Worm (Caenorhabditis elegans) whole organism, L2 larva: Measurements from ENCODE around the gene C18E9.5.

ENCODE experiments used
- C34F6.9 ChIP-seq: fragments of 150-350 bp; optimal IDR thresholded peaks from 2 replicates; lab custom pipeline; 2014; ENCODE audit warnings: missing biosample characterization, missing genetic modification characterization
- F13H6.1 ChIP-seq: sonication (generic microtip); optimal IDR thresholded peaks from 2 replicates; lab custom pipeline; 2016; ENCODE audit warnings: missing genetic modification characterization, missing compliant biosample characterization
- R02D3.7 ChIP-seq: fragments of 150-350 bp; optimal IDR thresholded peaks from 2 replicates; lab custom pipeline; 2014; ENCODE audit warnings: missing biosample characterization, missing genetic modification characterization
- ZK546.5 ChIP-seq: sonication (generic microtip); optimal IDR thresholded peaks from 2 replicates; lab custom pipeline; 2017; ENCODE audit warnings: missing biosample characterization, missing genetic modification characterization
- alr-1 ChIP-seq: fragments of 150-350 bp; optimal IDR thresholded peaks from 2 replicates; lab custom pipeline; 2014; ENCODE audit warnings: missing biosample characterization, missing genetic modification characterization
- blmp-1 ChIP-seq: sonication (generic microtip); optimal IDR thresholded peaks from 2 replicates; lab custom pipeline; 2017; ENCODE audit warnings: missing genetic modification characterization, mild to moderate bottlenecking, missing compliant biosample characterization, antibody characterized with exemption, moderate library complexity; ENCODE audit not compliant: insufficient read depth
- ceh-16 ChIP-seq: fragments of 150-350 bp; optimal IDR thresholded peaks from 2 replicates; lab custom pipeline; 2014; ENCODE audit warnings: missing biosample characterization, missing genetic modification characterization
- crh-2 ChIP-seq: sonication (generic microtip); optimal IDR thresholded peaks from 2 replicates; lab custom pipeline; 2017; ENCODE audit warnings: missing biosample characterization, missing genetic modification characterization
- dmd-4 ChIP-seq: sonication (generic microtip); optimal IDR thresholded peaks from 2 replicates; lab custom pipeline; 2017; ENCODE audit warnings: missing biosample characterization, missing genetic modification characterization
- egl-27 ChIP-seq: sonication (generic microtip); optimal IDR thresholded peaks from 3 replicates; lab custom pipeline; 2017; ENCODE audit warnings: missing biosample characterization, missing genetic modification reagents, missing genetic modification characterization
- elt-1 ChIP-seq: fragments of 150-350 bp; optimal IDR thresholded peaks from 2 replicates; lab custom pipeline; 2014; ENCODE audit warnings: missing biosample characterization, missing genetic modification characterization
- elt-3 ChIP-seq: sonication (generic microtip); optimal IDR thresholded peaks from 2 replicates; lab custom pipeline; 2017; ENCODE audit warnings: missing biosample characterization, missing genetic modification characterization
- fos-1 ChIP-seq: fragments of 150-350 bp; optimal IDR thresholded peaks from 2 replicates; lab custom pipeline; 2014; ENCODE audit warnings: missing biosample characterization, missing genetic modification characterization
- gmeb-1 ChIP-seq: fragments of 150-350 bp; optimal IDR thresholded peaks from 2 replicates; lab custom pipeline; 2014; ENCODE audit warnings: missing biosample characterization, missing genetic modification characterization
- lin-13 ChIP-seq: fragments of 150-350 bp; optimal IDR thresholded peaks from 2 replicates; lab custom pipeline; 2014; ENCODE audit warnings: missing biosample characterization, missing genetic modification reagents, missing genetic modification characterization
- lin-39 ChIP-seq: fragments of 150-350 bp; optimal IDR thresholded peaks from 2 replicates; lab custom pipeline; 2014; ENCODE audit warnings: missing biosample characterization, missing genetic modification reagents, missing genetic modification characterization
- lsy-2 ChIP-seq, 2 experiments: fragments of 150-350 bp in 1 of 2; sonication (generic microtip) in 1 of 2; optimal IDR thresholded peaks; 2 replicates each; lab custom pipeline; 2014 to 2017; ENCODE audit warnings: missing biosample characterization in 2 of 2, missing genetic modification characterization in 2 of 2
- mab-5 ChIP-seq: fragments of 150-350 bp; optimal IDR thresholded peaks from 2 replicates; lab custom pipeline; 2014; ENCODE audit warnings: missing biosample characterization, missing genetic modification characterization
- mbf-1 ChIP-seq: sonication (generic microtip); optimal IDR thresholded peaks from 2 replicates; lab custom pipeline; 2017; ENCODE audit warnings: missing biosample characterization, missing genetic modification characterization
- nhr-10 ChIP-seq: sonication (generic microtip); optimal IDR thresholded peaks from 2 replicates; lab custom pipeline; 2017; ENCODE audit warnings: missing biosample characterization, missing genetic modification characterization
- nhr-11 ChIP-seq: fragments of 150-350 bp; optimal IDR thresholded peaks from 2 replicates; lab custom pipeline; 2014; ENCODE audit warnings: missing biosample characterization, missing genetic modification characterization
- nhr-129 ChIP-seq: fragments of 150-350 bp; optimal IDR thresholded peaks from 2 replicates; lab custom pipeline; 2014; ENCODE audit warnings: missing biosample characterization, missing genetic modification characterization
- nhr-21 ChIP-seq: fragments of 150-350 bp; optimal IDR thresholded peaks from 2 replicates; lab custom pipeline; 2014; ENCODE audit warnings: missing biosample characterization, missing genetic modification characterization
- nhr-23 ChIP-seq: fragments of 150-350 bp; optimal IDR thresholded peaks from 2 replicates; lab custom pipeline; 2014; ENCODE audit warnings: missing biosample characterization, missing genetic modification reagents, missing genetic modification characterization
- nhr-237 ChIP-seq: fragments of 150-350 bp; optimal IDR thresholded peaks from 2 replicates; lab custom pipeline; 2014; ENCODE audit warnings: missing biosample characterization, missing genetic modification characterization
- nhr-77 ChIP-seq: fragments of 150-350 bp; optimal IDR thresholded peaks from 2 replicates; lab custom pipeline; 2014; ENCODE audit warnings: missing biosample characterization, missing genetic modification characterization
- sem-4 ChIP-seq: fragments of 150-350 bp; optimal IDR thresholded peaks from 2 replicates; lab custom pipeline; 2014; ENCODE audit warnings: missing biosample characterization, missing genetic modification reagents, missing genetic modification characterization
- sma-9 ChIP-seq, 2 experiments: fragments of 150-350 bp in 1 of 2; sonication (generic microtip) in 1 of 2; optimal IDR thresholded peaks; 2 replicates each; lab custom pipeline; 2014 to 2016; ENCODE audit warnings: missing genetic modification characterization in 2 of 2, mild to moderate bottlenecking in 1 of 2, missing biosample characterization in 1 of 2, missing compliant biosample characterization in 1 of 2, missing genetic modification reagents in 1 of 2, moderate library complexity in 1 of 2
- unc-55 ChIP-seq: fragments of 150-350 bp; sonication (generic microtip); optimal IDR thresholded peaks from 3 replicates; lab custom pipeline; 2014; ENCODE audit warnings: missing biosample characterization, missing genetic modification reagents, missing genetic modification characterization
- unc-62 ChIP-seq: fragments of 150-350 bp; optimal IDR thresholded peaks from 2 replicates; lab custom pipeline; 2014; ENCODE audit warnings: missing biosample characterization, missing genetic modification reagents, missing genetic modification characterization
- zag-1 ChIP-seq: fragments of 150-350 bp; optimal IDR thresholded peaks from 2 replicates; lab custom pipeline; 2014; ENCODE audit warnings: missing biosample characterization, missing genetic modification characterization
- ztf-11 ChIP-seq: sonication (generic microtip); optimal IDR thresholded peaks from 2 replicates; lab custom pipeline; 2017; ENCODE audit warnings: missing biosample characterization, missing genetic modification characterization
- ztf-4 ChIP-seq: fragments of 150-350 bp; optimal IDR thresholded peaks from 2 replicates; lab custom pipeline; 2014; ENCODE audit warnings: missing biosample characterization, missing genetic modification characterization

Gene C18E9.5

DNA sequence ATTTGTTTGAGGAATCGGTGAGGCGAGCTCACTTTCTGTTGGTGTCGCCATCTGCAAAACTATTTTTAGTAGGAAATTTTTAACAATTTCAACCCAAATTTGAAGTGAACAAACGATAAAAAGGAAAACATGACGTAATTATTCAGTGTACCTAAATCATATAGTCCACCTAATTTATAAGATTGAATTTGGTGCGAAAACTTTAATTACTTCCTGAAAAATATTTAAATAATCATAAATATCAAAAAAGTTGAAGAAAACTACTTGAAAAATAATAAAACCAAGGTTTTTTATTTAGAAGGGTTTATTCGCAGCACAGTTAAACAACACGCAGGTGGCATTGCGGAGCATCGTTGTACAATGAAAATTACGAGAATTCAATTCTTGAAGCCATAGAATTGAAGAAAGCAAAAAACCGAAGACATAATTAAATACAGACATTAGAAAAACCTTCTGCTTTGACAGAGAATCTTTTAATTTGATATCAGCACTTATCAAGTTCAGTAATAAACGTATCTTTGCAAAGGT is 3.8 kb downstream of the C18E9.5 start, which contains the start of gene tomm-40:
TSS of gene tomm-40 (minus strand) at position 51 of the 528 bp plus-strand sequence.
- TF ChIP-seq unc-55 (GFP tag; lab: Kevin White, UChicago), result peak; percentile 37
- TF ChIP-seq C34F6.9, result peak; percentile 39
- TF ChIP-seq lin-13, result no peak
- no peak for TF ChIP-seq R02D3.7 (tag; lab: Kevin White, UChicago)
- TF ChIP-seq, all 48 proteins: peak for 2

DNA sequence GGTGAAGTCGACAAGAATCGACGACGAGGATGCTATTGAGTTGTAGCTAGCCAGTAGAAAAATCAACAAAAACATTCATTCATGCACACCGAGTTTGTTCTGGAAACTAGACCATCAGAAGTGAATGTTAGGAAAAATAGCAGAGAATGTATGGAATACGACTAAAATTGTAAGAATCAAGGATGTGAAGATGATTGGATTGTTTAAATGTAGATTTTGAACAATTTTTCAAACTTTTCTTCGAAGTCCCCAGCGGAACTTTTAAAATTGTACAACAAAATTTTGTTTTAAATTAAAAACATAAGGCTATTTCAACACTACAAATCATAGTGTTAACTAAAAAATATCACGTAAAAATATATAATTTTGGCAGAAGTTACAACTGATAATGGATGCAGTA is 12.9 kb downstream of the C18E9.5 start, which contains the start of gene C18E9.7:
TSS of gene C18E9.7 (minus strand) at position 101 of the 400 bp plus-strand sequence.
- no peak for TF ChIP-seq ztf-11 (tag; lab: Kevin White, UChicago)
- no peak for TF ChIP-seq nhr-77 (tag; lab: Kevin White, UChicago)
- TF ChIP-seq nhr-10 (tag; lab: Kevin White, UChicago), result no peak
- no peak for TF ChIP-seq egl-27
- TF ChIP-seq ztf-4, result no peak
- no peak for TF ChIP-seq mbf-1 (tag; lab: Kevin White, UChicago)
- TF ChIP-seq alr-1 (tag; lab: Kevin White, UChicago), result no peak
- TF ChIP-seq unc-55 (GFP tag; lab: Kevin White, UChicago), result no peak
- no peak for TF ChIP-seq gmeb-1 (tag; lab: Kevin White, UChicago)
- no peak for TF ChIP-seq elt-1 (tag; lab: Kevin White, UChicago)
- no peak for TF ChIP-seq ceh-16 (tag; lab: Kevin White, UChicago)
- no peak for TF ChIP-seq zag-1
- TF ChIP-seq fos-1 (tag; lab: Kevin White, UChicago), result no peak
- TF ChIP-seq elt-3 (tag; lab: Kevin White, UChicago), result no peak
- TF ChIP-seq nhr-11 (tag; lab: Kevin White, UChicago), result no peak
- no peak for TF ChIP-seq nhr-21 (tag; lab: Kevin White, UChicago)
- TF ChIP-seq nhr-23 (tag; lab: Kevin White, UChicago), result no peak
- TF ChIP-seq crh-2, result no peak

DNA sequence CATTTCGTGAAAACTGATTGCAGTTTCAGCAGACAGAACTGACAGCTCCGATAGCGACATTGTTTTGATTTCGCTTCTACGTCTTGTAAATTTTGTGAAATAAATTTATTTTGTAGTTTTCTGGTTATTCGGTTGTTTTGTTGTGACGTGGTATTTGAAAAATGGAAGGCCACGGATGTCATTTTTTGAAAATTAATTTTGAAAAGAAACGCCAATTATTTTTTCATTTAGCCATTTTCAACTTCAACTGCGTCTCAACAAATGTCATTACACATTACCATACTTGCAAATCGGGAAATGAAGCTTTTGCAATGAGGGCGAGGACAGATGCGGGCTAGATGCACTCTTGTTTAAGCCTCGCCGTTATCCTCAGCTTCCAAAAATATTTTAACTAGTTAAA is 18.2 kb downstream of the C18E9.5 start, which contains the start of gene C18E9.8:
TSS of gene C18E9.8 (minus strand) at position 101 of the 400 bp plus-strand sequence.
- TF ChIP-seq nhr-129 (tag; lab: Kevin White, UChicago), result peak; percentile 7
- TF ChIP-seq nhr-21 (tag; lab: Kevin White, UChicago), result no peak

DNA sequence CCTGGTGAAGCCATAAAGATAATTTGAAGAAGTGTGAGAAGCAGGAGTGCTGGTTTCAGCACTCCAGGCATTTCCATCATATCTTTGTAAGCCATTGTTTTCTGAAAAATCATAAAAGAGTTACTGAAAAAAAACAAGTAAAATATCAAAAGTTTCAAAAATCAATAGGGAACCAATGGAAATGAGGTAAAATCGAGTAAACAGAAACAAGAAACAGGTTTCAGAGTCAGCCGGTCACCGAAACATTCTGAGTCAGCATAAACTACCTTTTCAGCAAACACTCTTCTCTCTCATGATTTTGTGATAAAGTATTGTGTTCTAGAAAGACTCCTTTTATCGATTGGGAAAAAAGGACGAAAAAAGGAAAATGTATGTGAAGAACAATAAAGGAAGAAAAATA is 19.7 kb downstream of the C18E9.5 start, which contains the start of gene C18E9.9:
TSS of gene C18E9.9 (minus strand) at position 101 of the 400 bp plus-strand sequence.
- TF ChIP-seq elt-1 (tag; lab: Kevin White, UChicago) (no peak), nhr-23 (tag; lab: Kevin White, UChicago) (no peak), lsy-2 (tag; optimal IDR thresholded peaks at IDR 0.05; lab: Kevin White, UChicago) (no peak), nhr-10 (tag; lab: Kevin White, UChicago) (no peak), unc-62 (no peak), nhr-11 (tag; lab: Kevin White, UChicago) (no peak), ceh-16 (tag; lab: Kevin White, UChicago) (no peak), dmd-4 (no peak), ZK546.5 (tag; lab: Kevin White, UChicago) (no peak), nhr-237 (tag; lab: Kevin White, UChicago) (no peak), lin-13 (no peak), sma-9 (GFP tag; optimal IDR thresholded peaks at IDR 0.05; lab: Kevin White, UChicago) (no peak), sma-9 (tag; optimal IDR thresholded peaks at IDR 0.05; lab: Kevin White, UChicago) (no peak)

DNA sequence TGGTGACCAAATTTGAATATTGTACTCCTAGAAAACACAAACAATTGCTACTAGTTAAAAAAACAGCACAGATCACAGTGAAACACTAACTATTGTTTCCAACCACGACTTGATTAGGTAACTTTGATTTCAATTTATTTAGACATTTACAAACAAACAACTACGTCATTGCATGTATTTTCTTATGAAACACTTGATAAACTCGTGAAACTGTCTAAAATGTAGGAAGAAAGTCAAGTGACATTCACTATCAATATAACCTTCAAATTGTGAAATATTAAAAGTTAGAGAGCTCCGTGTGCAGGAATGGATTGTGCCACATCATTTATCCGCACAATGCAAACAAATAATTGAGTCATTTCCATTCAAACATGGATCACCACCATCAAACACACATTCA is 20.5 kb downstream of the C18E9.5 start:
- TF ChIP-seq F13H6.1 (tag; lab: Kevin White, UChicago) (no peak), nhr-129 (tag; lab: Kevin White, UChicago) (no peak), C34F6.9 (no peak), mab-5 (tag; lab: Kevin White, UChicago) (no peak), nhr-23 (tag; lab: Kevin White, UChicago) (no peak), egl-27 (no peak), lin-39 (no peak), blmp-1 (no peak), sem-4 (no peak), zag-1 (no peak), sma-9 (GFP tag; optimal IDR thresholded peaks at IDR 0.05; lab: Kevin White, UChicago) (no peak), sma-9 (tag; optimal IDR thresholded peaks at IDR 0.05; lab: Kevin White, UChicago) (no peak)
